Worm (Caenorhabditis elegans): Measurements from ENCODE around the gene C50F4.10.

Gene C50F4.10

DNA sequence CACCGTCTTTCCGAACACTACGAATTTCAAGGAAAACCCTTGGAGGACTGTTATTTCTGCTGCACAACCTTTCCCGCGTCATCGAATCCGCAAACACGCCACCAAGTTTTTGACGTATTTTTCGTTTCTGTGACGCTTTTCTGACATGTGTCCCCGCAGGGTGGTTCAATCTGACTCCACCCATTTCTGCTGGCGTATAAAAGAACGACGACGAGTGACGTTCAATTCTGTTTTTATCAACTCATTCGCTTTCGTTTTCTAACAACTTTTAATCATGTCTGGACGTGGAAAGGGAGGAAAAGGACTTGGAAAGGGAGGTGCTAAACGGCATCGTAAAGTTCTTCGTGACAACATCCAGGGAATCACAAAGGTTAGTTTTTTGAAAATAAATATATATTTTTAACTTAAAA lies 15.5 kb upstream of the C50F4.10 start, which contains the start of gene his-37 (continued):
- peak; percentile 85 for TF ChIP-seq gei-17 (GFP tag; optimal IDR thresholded peaks at IDR 0.05)
- TF ChIP-seq nhr-90 (tag; optimal IDR thresholded peaks at IDR 0.05): peak; percentile 95
- peak; percentile 71; the same call in 1 of the 2 replicates for TF ChIP-seq hmg-20 (GFP tag; IDR thresholded peaks at IDR 0.05)
- TF ChIP-seq K12H6.12 (tag; optimal IDR thresholded peaks at IDR 0.05): peak; percentile 100
- peak; percentile 94 for TF ChIP-seq chd-7 (tag; optimal IDR thresholded peaks at IDR 0.05)
- peak; percentile 59 for TF ChIP-seq athp-1 (tag; optimal IDR thresholded peaks at IDR 0.05)
- 0 out of 2 replicates have a peak, but pooled peaks have one; percentile 43 for TF ChIP-seq ztf-25 (GFP tag; IDR thresholded peaks at IDR 0.05)
- peak; percentile 93 for TF ChIP-seq mcd-1 (GFP tag; IDR thresholded peaks at IDR 0.05)
- no peak for TF ChIP-seq dpff-1 (tag; optimal IDR thresholded peaks at IDR 0.05)
- TF ChIP-seq F57C9.4 (tag; optimal IDR thresholded peaks at IDR 0.05): peak; percentile 64
- TF ChIP-seq ets-4 (GFP tag; optimal IDR thresholded peaks at IDR 0.05): peak; percentile 98
- TF ChIP-seq nfyb-1 (GFP tag; IDR thresholded peaks at IDR 0.05): peak; percentile 97
- TF ChIP-seq him-1 (tag; optimal IDR thresholded peaks at IDR 0.05): no peak
- TF ChIP-seq ztf-3 (GFP tag; optimal IDR thresholded peaks at IDR 0.05): peak; percentile 78
- peak; percentile 95 for TF ChIP-seq F37B4.10 (GFP tag; IDR thresholded peaks at IDR 0.05)
- TF ChIP-seq lir-1 (GFP tag; conservative IDR thresholded peaks at IDR 0.05): peak; percentile 90
- TF ChIP-seq F39B2.1 (GFP tag; IDR thresholded peaks at IDR 0.05): peak; percentile 100
- TF ChIP-seq ceh-79 (tag; optimal IDR thresholded peaks at IDR 0.05): no peak
- peak; percentile 95 for TF ChIP-seq madf-10 (tag; optimal IDR thresholded peaks at IDR 0.05)
- TF ChIP-seq ztf-28 (GFP tag; IDR thresholded peaks at IDR 0.05): 0 out of 2 replicates have a peak, but pooled peaks have one; percentile 45
- TF ChIP-seq hlh-26 (GFP tag; conservative IDR thresholded peaks at IDR 0.05): no peak
- no peak for TF ChIP-seq ccch-3 (GFP tag; optimal IDR thresholded peaks at IDR 0.05)
- TF ChIP-seq B0019.2 (GFP tag; conservative IDR thresholded peaks at IDR 0.05): no peak
- peak; percentile 96 for TF ChIP-seq C06A6.2 (GFP tag; conservative IDR thresholded peaks at IDR 0.05)
- peak; percentile 65 for TF ChIP-seq die-1 (tag; optimal IDR thresholded peaks at IDR 0.05)
- TF ChIP-seq sdz-38 (tag; optimal IDR thresholded peaks at IDR 0.05): no peak
- no peak for TF ChIP-seq rec-8 (tag; optimal IDR thresholded peaks at IDR 0.05)
- TF ChIP-seq ceh-40 (GFP tag; IDR thresholded peaks at IDR 0.05): no peak
- no peak for TF ChIP-seq zim-3 (tag; optimal IDR thresholded peaks at IDR 0.05)
- TF ChIP-seq Y53G8AR.9 (GFP tag; conservative IDR thresholded peaks at IDR 0.05): peak; percentile 96
- no peak for TF ChIP-seq F55B11.4 (tag; optimal IDR thresholded peaks at IDR 0.05; ENCODE audit: borderline replicate concordance, insufficient read depth)
- peak; percentile 69 for TF ChIP-seq hmg-1.2 (GFP tag; IDR thresholded peaks at IDR 0.05)
- no peak for TF ChIP-seq nhr-179 (tag; optimal IDR thresholded peaks at IDR 0.05)
- TF ChIP-seq ztf-26 (tag; optimal IDR thresholded peaks at IDR 0.05): peak; percentile 98
- no peak for TF ChIP-seq Y79H2A.3 (GFP tag; conservative IDR thresholded peaks at IDR 0.05)
- TF ChIP-seq rpc-1 (optimal IDR thresholded peaks at IDR 0.05): peak; percentile 6
- no peak for TF ChIP-seq rpc-1 (tag; optimal IDR thresholded peaks at IDR 0.05)

DNA sequence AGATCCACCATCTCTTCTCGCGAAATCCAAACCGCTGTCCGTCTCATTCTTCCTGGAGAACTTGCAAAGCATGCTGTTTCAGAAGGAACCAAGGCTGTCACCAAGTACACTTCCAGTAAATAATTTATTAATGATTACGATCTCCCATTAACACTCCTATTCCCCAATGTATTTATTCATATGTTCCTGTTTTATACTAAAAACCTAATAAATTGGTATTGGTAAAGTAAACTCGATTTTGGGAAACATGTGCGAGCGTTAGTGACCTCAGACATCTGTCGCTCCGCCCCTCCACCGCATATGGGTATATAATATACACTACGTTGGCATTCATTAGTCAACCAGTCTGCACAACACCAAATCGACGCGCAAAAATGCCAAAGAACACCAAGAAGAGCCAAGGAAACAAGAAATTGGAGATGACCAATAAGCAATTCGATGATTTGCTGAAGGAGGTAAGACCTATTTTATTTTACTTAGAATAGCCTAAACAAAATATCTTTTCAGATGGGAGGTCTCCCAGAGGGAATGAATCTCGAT lies 14.7 kb upstream of the C50F4.10 start, which contains the start of gene C50F4.6:
Gene C50F4.6 (plus strand): TSS at position 51 of the 540 bp plus-strand sequence.
- peak; percentile 20 for TF ChIP-seq repo-1 (tag; optimal IDR thresholded peaks at IDR 0.05)
- 0 out of 2 replicates have a peak, but pooled peaks have one; percentile 21 for TF ChIP-seq lin-26 (GFP tag; IDR thresholded peaks at IDR 0.05)
- TF ChIP-seq hmg-1.2 (GFP tag; IDR thresholded peaks at IDR 0.05): no peak

Measured in whole organism, young adult.